Worm (Caenorhabditis elegans) whole organism, L1 larva: ENCODE data around the gene tomm-70.

Source experiments
- F16B12.6 ChIP-seq: fragments of 150-350 bp; optimal IDR thresholded peaks from 2 replicates; lab custom pipeline; 2014; ENCODE audit warnings: missing biosample characterization, missing genetic modification characterization
- Y116A8C.19 ChIP-seq: sonication (generic microtip); optimal IDR thresholded peaks from 2 replicates; lab custom pipeline; 2016; ENCODE audit warnings: missing compliant biosample characterization, missing genetic modification characterization, borderline replicate concordance
- alr-1 ChIP-seq: fragments of 200-800 bp; sonication (Bioruptor generic); optimal IDR thresholded peaks from 2 replicates; lab custom pipeline; 2018; ENCODE audit warnings: borderline replicate concordance, mild to moderate bottlenecking, missing genetic modification characterization, missing compliant biosample characterization
- aly-2 ChIP-seq: fragments of 150-350 bp; optimal IDR thresholded peaks from 2 replicates; lab custom pipeline; 2014; ENCODE audit warnings: missing biosample characterization, missing genetic modification characterization
- ama-1 ChIP-seq: fragments of 150-350 bp; optimal IDR thresholded peaks from 2 replicates; lab custom pipeline; 2014
- blmp-1 ChIP-seq: fragments of 150-350 bp; optimal IDR thresholded peaks from 2 replicates; lab custom pipeline; 2014; ENCODE audit warnings: missing biosample characterization, missing genetic modification characterization
- ceh-63 ChIP-seq: fragments of 200-800 bp; sonication (Bioruptor generic); optimal IDR thresholded peaks from 2 replicates; lab custom pipeline; 2018; ENCODE audit warnings: mild to moderate bottlenecking, missing genetic modification characterization, missing compliant biosample characterization
- ceh-82 ChIP-seq, 3 experiments: fragments of 150-350 bp in 1 of 3; sonication (generic microtip) in 2 of 3; optimal IDR thresholded peaks; 2 replicates each; lab custom pipeline; 2014 to 2017; ENCODE audit warnings: missing biosample characterization in 3 of 3, missing genetic modification characterization in 3 of 3
- ceh-90 ChIP-seq: sonication (generic microtip); optimal IDR thresholded peaks from 2 replicates; lab custom pipeline; 2016; ENCODE audit warnings: missing genetic modification characterization, missing compliant biosample characterization
- dsc-1 ChIP-seq: sonication (generic microtip); optimal IDR thresholded peaks from 2 replicates; lab custom pipeline; 2016; ENCODE audit warnings: mild to moderate bottlenecking, missing genetic modification characterization, missing compliant biosample characterization
- efl-1 ChIP-seq, 4 experiments: fragments of 150-350 bp; optimal IDR thresholded peaks in 3 of 4; peaks in 1 of 4; 1 replicate in 1 of 4; 2 replicates in 3 of 4; lab custom pipeline; 2014; ENCODE audit warnings: missing biosample characterization in 2 of 4, missing genetic modification characterization in 2 of 4, missing genetic modification reagents in 2 of 4
- efl-3 ChIP-seq: fragments of 200-800 bp; sonication (Bioruptor generic); optimal IDR thresholded peaks from 2 replicates; lab custom pipeline; 2018; ENCODE audit warnings: mild to moderate bottlenecking, missing genetic modification characterization, missing compliant biosample characterization
- egl-13 ChIP-seq: sonication (generic microtip); optimal IDR thresholded peaks from 2 replicates; lab custom pipeline; 2016; ENCODE audit warnings: missing genotype, missing genetic modification reagents, missing genetic modification characterization, missing compliant biosample characterization
- egl-27 ChIP-seq, 2 experiments: fragments of 150-350 bp in 1 of 2; sonication (generic microtip); optimal IDR thresholded peaks; 3 replicates each; lab custom pipeline; 2017 to 2018; ENCODE audit warnings: missing biosample characterization in 2 of 2, missing genetic modification characterization in 2 of 2, missing genetic modification reagents in 2 of 2
- elt-2 ChIP-seq: sonication (generic microtip); optimal IDR thresholded peaks from 2 replicates; lab custom pipeline; 2016; ENCODE audit warnings: missing genetic modification characterization, mild to moderate bottlenecking, inconsistent platforms, missing compliant biosample characterization, missing genetic modification reagents
- elt-3 ChIP-seq, 6 experiments: fragments of 150-350 bp in 1 of 6; sonication (generic microtip); optimal IDR thresholded peaks; 2 replicates each; lab custom pipeline; 2017 to 2018; ENCODE audit warnings: missing biosample characterization in 6 of 6, missing genetic modification characterization in 6 of 6, inconsistent platforms in 1 of 6
- ets-5 ChIP-seq: fragments of 200-800 bp; sonication (Bioruptor generic); IDR thresholded peaks from 2 replicates; pipeline ENCODE4 v1.3.6; 2022; ENCODE audit warnings: missing genetic modification characterization, missing compliant biosample characterization
- fkh-4 ChIP-seq: sonication (generic microtip); optimal IDR thresholded peaks from 2 replicates; lab custom pipeline; 2016; ENCODE audit warnings: missing compliant biosample characterization, missing genetic modification characterization, borderline replicate concordance
- fkh-8 ChIP-seq: sonication (generic microtip); optimal IDR thresholded peaks from 2 replicates; lab custom pipeline; 2016; ENCODE audit warnings: mild to moderate bottlenecking, missing genetic modification characterization, missing compliant biosample characterization
- fos-1 ChIP-seq: fragments of 150-350 bp; optimal IDR thresholded peaks from 2 replicates; lab custom pipeline; 2014; ENCODE audit warnings: missing biosample characterization, missing genetic modification characterization
- hlh-17 ChIP-seq: fragments of 200-800 bp; sonication (Bioruptor generic); optimal IDR thresholded peaks from 2 replicates; lab custom pipeline; 2018; ENCODE audit warnings: missing genetic modification characterization, mild to moderate bottlenecking, missing compliant biosample characterization, moderate library complexity, borderline replicate concordance
- hlh-4 ChIP-seq: sonication (generic microtip); optimal IDR thresholded peaks from 2 replicates; lab custom pipeline; 2016; ENCODE audit warnings: mild to moderate bottlenecking, missing genetic modification characterization, missing compliant biosample characterization
- hpl-2 ChIP-seq: fragments of 150-350 bp; optimal IDR thresholded peaks from 2 replicates; lab custom pipeline; 2014; ENCODE audit warnings: missing biosample characterization, missing genetic modification reagents, missing genetic modification characterization
- jun-1 ChIP-seq: fragments of 150-350 bp; optimal IDR thresholded peaks from 2 replicates; lab custom pipeline; 2014; ENCODE audit warnings: missing biosample characterization, missing genetic modification reagents, missing genetic modification characterization
- lin-13 ChIP-seq: fragments of 150-350 bp; optimal IDR thresholded peaks from 2 replicates; lab custom pipeline; 2014; ENCODE audit warnings: missing biosample characterization, missing genetic modification reagents, missing genetic modification characterization
- lin-14 ChIP-seq: fragments of 200-800 bp; sonication (Bioruptor generic); optimal IDR thresholded peaks from 2 replicates; lab custom pipeline; 2018; ENCODE audit warnings: mild to moderate bottlenecking, missing genetic modification characterization, moderate library complexity, missing compliant biosample characterization
- lin-15B ChIP-seq: fragments of 150-350 bp; sonication (generic microtip); optimal IDR thresholded peaks from 3 replicates; lab custom pipeline; 2014; ENCODE audit warnings: missing biosample characterization, missing genetic modification characterization
- lir-3 ChIP-seq: sonication (generic microtip); optimal IDR thresholded peaks from 2 replicates; lab custom pipeline; 2016; ENCODE audit warnings: mild to moderate bottlenecking, missing genetic modification characterization, moderate library complexity, missing compliant biosample characterization; ENCODE audit not compliant: poor library complexity
- mab-9 ChIP-seq: fragments of 200-800 bp; sonication (Bioruptor generic); IDR thresholded peaks from 2 replicates; pipeline ENCODE4 v1.3.6; 2022; ENCODE audit warnings: missing genetic modification reagents, missing genetic modification characterization, missing compliant biosample characterization
- mef-2 ChIP-seq: fragments of 150-350 bp; optimal IDR thresholded peaks from 2 replicates; lab custom pipeline; 2014; ENCODE audit warnings: missing biosample characterization, missing genetic modification characterization
- mep-1 ChIP-seq: fragments of 150-350 bp; optimal IDR thresholded peaks from 2 replicates; lab custom pipeline; 2014; ENCODE audit warnings: missing biosample characterization, missing genetic modification characterization
- nhr-19 ChIP-seq: fragments of 200-800 bp; sonication (Bioruptor generic); conservative IDR thresholded peaks from 2 replicates; pipeline ENCODE4 v1.3.6; 2022; ENCODE audit warnings: missing genetic modification characterization, missing compliant biosample characterization
- nhr-47 ChIP-seq: sonication (generic microtip); optimal IDR thresholded peaks from 2 replicates; lab custom pipeline; 2016; ENCODE audit warnings: mild to moderate bottlenecking, missing genetic modification characterization, moderate library complexity, missing compliant biosample characterization
- nhr-76 ChIP-seq: sonication (generic microtip); optimal IDR thresholded peaks from 2 replicates; lab custom pipeline; 2017; ENCODE audit warnings: missing biosample characterization, missing genetic modification characterization
- nhr-90 ChIP-seq: sonication (generic microtip); optimal IDR thresholded peaks from 2 replicates; lab custom pipeline; 2016; ENCODE audit warnings: mild to moderate bottlenecking, missing genetic modification characterization, missing compliant biosample characterization; ENCODE audit not compliant: poor library complexity
- pag-3 ChIP-seq: sonication (generic microtip); optimal IDR thresholded peaks from 2 replicates; lab custom pipeline; 2017; ENCODE audit warnings: missing genetic modification characterization, mild to moderate bottlenecking, missing compliant biosample characterization, antibody characterized with exemption, borderline replicate concordance; ENCODE audit not compliant: insufficient read depth
- pax-3 ChIP-seq: fragments of 200-800 bp; sonication (Bioruptor generic); optimal IDR thresholded peaks from 2 replicates; lab custom pipeline; 2018; ENCODE audit warnings: mild to moderate bottlenecking, missing genetic modification characterization, moderate library complexity, missing compliant biosample characterization
- pqm-1 ChIP-seq: sonication (generic microtip); optimal IDR thresholded peaks from 3 replicates; lab custom pipeline; 2017; ENCODE audit warnings: missing biosample characterization, missing genetic modification characterization
- rnt-1 ChIP-seq: sonication (generic microtip); optimal IDR thresholded peaks from 2 replicates; lab custom pipeline; 2016; ENCODE audit warnings: mild to moderate bottlenecking, missing genetic modification characterization, moderate library complexity, missing compliant biosample characterization
- skn-1 ChIP-seq: fragments of 150-350 bp; optimal IDR thresholded peaks from 2 replicates; lab custom pipeline; 2014; ENCODE audit warnings: missing biosample characterization, missing genetic modification characterization
- snpc-4 ChIP-seq: fragments of 150-350 bp; optimal IDR thresholded peaks from 2 replicates; lab custom pipeline; 2014; ENCODE audit warnings: missing biosample characterization, missing genetic modification characterization
- unc-130 ChIP-seq: fragments of 150-350 bp; optimal IDR thresholded peaks from 2 replicates; lab custom pipeline; 2017; ENCODE audit warnings: missing biosample characterization, missing genetic modification characterization, inconsistent platforms
- unc-62 ChIP-seq: fragments of 150-350 bp; optimal IDR thresholded peaks from 2 replicates; lab custom pipeline; 2014; ENCODE audit warnings: missing biosample characterization, missing genetic modification reagents, missing genetic modification characterization
- zag-1 ChIP-seq: fragments of 150-350 bp; optimal IDR thresholded peaks from 2 replicates; lab custom pipeline; 2014; ENCODE audit warnings: missing biosample characterization, missing genetic modification characterization
- zip-4 ChIP-seq: fragments of 200-800 bp; sonication (Bioruptor generic); optimal IDR thresholded peaks from 2 replicates; lab custom pipeline; 2018; ENCODE audit warnings: mild to moderate bottlenecking, missing genetic modification characterization, moderate library complexity, missing compliant biosample characterization

The tomm-70 gene

ce11 chrIII:8738289-8738688 lies 16.3 kb downstream of the tomm-70 start:
- TF ChIP-seq efl-1 (optimal IDR thresholded peaks at IDR 0.05; lab: Kevin White, UChicago) (no peak), efl-1 (GFP tag; optimal IDR thresholded peaks at IDR 0.05 in 1 of 2; lab: Kevin White, UChicago) (peak in 1 of 2 experiments; percentile 91), nhr-90 (no peak), pax-3 (tag; lab: Kevin White, UChicago) (no peak), ceh-63 (GFP tag; lab: Kevin White, UChicago) (no peak), egl-13 (tag; lab: Kevin White, UChicago) (no peak), zip-4 (GFP tag; lab: Kevin White, UChicago) (no peak)

DNA sequence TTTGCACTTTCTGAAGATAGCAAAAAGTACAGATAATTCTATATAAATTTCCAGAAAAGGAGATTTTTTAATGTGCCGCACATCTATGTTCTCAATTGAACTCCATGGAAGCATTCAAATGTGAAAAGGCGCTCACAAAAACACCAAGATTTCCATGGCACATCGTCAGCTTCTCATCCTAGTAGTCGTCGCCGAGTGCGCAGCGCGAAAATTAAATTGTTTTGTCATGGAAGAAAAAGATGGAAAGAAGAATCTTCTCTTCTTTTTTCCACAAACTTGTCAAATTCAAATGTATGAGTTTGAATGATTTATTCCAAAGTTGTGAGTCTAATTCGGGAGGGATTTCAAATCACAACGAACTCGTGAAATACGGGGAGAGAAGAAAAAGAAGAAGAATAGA lies 17.2 kb downstream of the tomm-70 start:
- TF ChIP-seq efl-1 (optimal IDR thresholded peaks at IDR 0.05; lab: Kevin White, UChicago), result no peak
- peak in 1 of 2 experiments; percentile 46 for TF ChIP-seq efl-1 (GFP tag; optimal IDR thresholded peaks at IDR 0.05 in 1 of 2; lab: Kevin White, UChicago)
- TF ChIP-seq dsc-1, result no peak
- TF ChIP-seq lin-14, result peak; percentile 33

ce11 chrIII:8734327-8734885 lies 20.1 kb downstream of the tomm-70 start:
- TF ChIP-seq pqm-1 (tag; lab: Kevin White, UChicago) (no peak), mab-9 (GFP tag; lab: Robert Waterston, UW) (no peak), efl-1 (optimal IDR thresholded peaks at IDR 0.05; lab: Kevin White, UChicago) (peak; percentile 14 to 29), efl-1 (GFP tag; optimal IDR thresholded peaks at IDR 0.05 in 1 of 2; lab: Kevin White, UChicago) (no peak), fos-1 (tag; lab: Kevin White, UChicago) (no peak), ceh-63 (GFP tag; lab: Kevin White, UChicago) (no peak), lin-15B (no peak), elt-2 (tag; lab: Kevin White, UChicago) (no peak), jun-1 (tag; lab: Kevin White, UChicago) (no peak), pag-3 (tag; lab: Kevin White, UChicago) (no peak), elt-3 (tag; optimal IDR thresholded peaks at IDR 0.05; lab: Kevin White, UChicago) (peak in 1 of 6 experiments; percentile 3), egl-13 (tag; lab: Kevin White, UChicago) (no peak), efl-3 (GFP tag; lab: Kevin White, UChicago) (no peak), snpc-4 (tag; lab: Kevin White, UChicago) (no peak), F16B12.6 (no peak), zag-1 (tag; lab: Kevin White, UChicago) (no peak), Y116A8C.19 (tag; lab: Kevin White, UChicago) (no peak), lin-13 (GFP tag; lab: Kevin White, UChicago) (no peak), hpl-2 (GFP tag; lab: Kevin White, UChicago) (no peak), alr-1 (tag; lab: Kevin White, UChicago) (no peak), fkh-8 (tag; lab: Kevin White, UChicago) (no peak), fkh-4 (tag; lab: Kevin White, UChicago) (no peak), egl-27 (tag; optimal IDR thresholded peaks at IDR 0.05; lab: Kevin White, UChicago) (no peak), pax-3 (tag; lab: Kevin White, UChicago) (no peak), rnt-1 (tag; lab: Kevin White, UChicago) (peak; percentile 72), ets-5 (no peak), ama-1 (lab: Kevin White, UChicago) (no peak), unc-130 (tag; lab: Kevin White, UChicago) (no peak), hlh-17 (no peak), mep-1 (no peak), unc-62 (GFP tag; lab: Kevin White, UChicago) (no peak), mef-2 (tag; lab: Kevin White, UChicago) (no peak), ceh-90 (tag; lab: Kevin White, UChicago) (no peak), lin-14 (peak; percentile 87), aly-2 (tag; lab: Kevin White, UChicago) (no peak), hlh-4 (no peak), lir-3 (tag; lab: Kevin White, UChicago) (no peak), skn-1 (tag; lab: Kevin White, UChicago) (no peak), ceh-82 (tag; optimal IDR thresholded peaks at IDR 0.05; lab: Kevin White, UChicago) (peak in 2 of 3 experiments; percentile 15 to 33), nhr-76 (tag; lab: Kevin White, UChicago) (no peak), nhr-19 (peak; percentile 21; the same call in 1 of the 2 replicates), nhr-47 (peak; percentile 43), blmp-1 (tag; lab: Kevin White, UChicago) (no peak)
